Worm (Caenorhabditis elegans): ENCODE measurements around the gene col-73.

DNA sequence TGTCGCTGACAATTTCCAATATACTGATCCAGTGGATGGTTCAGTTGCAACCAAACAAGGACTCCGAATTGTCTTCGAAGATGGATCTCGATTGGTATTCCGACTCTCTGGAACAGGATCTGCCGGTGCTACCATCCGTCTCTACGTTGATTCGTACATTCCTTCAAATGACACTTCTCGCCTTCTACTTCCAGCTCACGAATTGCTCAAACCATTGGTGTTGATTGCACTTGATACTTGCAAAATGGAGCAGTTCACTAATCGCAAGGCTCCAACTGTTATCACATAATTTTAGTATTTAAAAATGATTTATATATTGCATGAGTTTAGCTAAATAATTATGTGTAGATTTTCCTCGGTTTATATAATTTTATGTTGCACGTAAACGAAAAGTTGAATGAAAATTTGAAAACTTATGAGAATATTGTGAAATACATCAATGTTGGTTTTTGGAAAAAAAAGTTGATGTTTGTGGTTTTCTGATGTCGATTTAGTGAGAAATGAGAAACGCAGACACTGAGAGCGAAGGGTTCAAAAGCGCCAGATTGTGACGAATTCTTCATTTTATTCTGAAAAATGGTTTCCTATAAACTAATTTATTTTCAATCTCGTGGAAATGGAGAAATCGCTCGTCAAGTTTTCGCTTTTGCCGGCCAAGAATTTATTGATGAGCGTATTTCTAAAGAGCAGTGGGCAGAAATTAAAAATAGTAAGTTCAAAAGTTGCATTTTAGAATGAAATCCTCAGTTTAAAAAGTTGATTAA, 18.3 kb upstream of the col-73 start, which contains the start of gene gst-9:
- TF ChIP-seq pha-4 (tag; optimal IDR thresholded peaks at IDR 0.05) (no peak), unc-86 (tag; optimal IDR thresholded peaks at IDR 0.05) (no peak), K02D7.2 (tag; optimal IDR thresholded peaks at IDR 0.05) (no peak)

All from whole organism, late embryonic.